Worm (Caenorhabditis elegans) whole organism, late embryonic: ENCODE measurements around the gene K01D12.1.

Source experiments
- C08G9.2 ChIP-seq: sonication (generic microtip); optimal IDR thresholded peaks from 2 replicates; lab custom pipeline; 2016; ENCODE audit warnings: mild to moderate bottlenecking, missing genetic modification characterization, moderate library complexity, missing compliant biosample characterization
- C38D4.7 ChIP-seq: fragments of 200-800 bp; sonication (Bioruptor generic); optimal IDR thresholded peaks from 2 replicates; lab custom pipeline; 2018; ENCODE audit warnings: mild to moderate bottlenecking, missing genetic modification characterization, moderate library complexity, missing compliant biosample characterization
- K02D7.2 ChIP-seq: sonication (generic microtip); optimal IDR thresholded peaks from 2 replicates; lab custom pipeline; 2017; ENCODE audit warnings: mild to moderate bottlenecking, missing genetic modification characterization, missing compliant biosample characterization
- K09A11.1 ChIP-seq: sonication (generic microtip); optimal IDR thresholded peaks from 2 replicates; lab custom pipeline; 2017; ENCODE audit warnings: antibody characterized with exemption, mild to moderate bottlenecking, missing genetic modification characterization, missing compliant biosample characterization; ENCODE audit not compliant: insufficient read depth
- Y22D7AL.16 ChIP-seq: sonication (generic microtip); optimal IDR thresholded peaks from 2 replicates; lab custom pipeline; 2016; ENCODE audit warnings: missing genetic modification characterization, missing compliant biosample characterization
- ama-1 ChIP-seq: fragments of 150-350 bp; optimal IDR thresholded peaks from 2 replicates; lab custom pipeline; 2014
- ceh-14 ChIP-seq: sonication (generic microtip); optimal IDR thresholded peaks from 2 replicates; lab custom pipeline; 2016; ENCODE audit warnings: missing genotype, missing genetic modification characterization, missing compliant biosample characterization
- ceh-2 ChIP-seq: sonication (generic microtip); optimal IDR thresholded peaks from 2 replicates; lab custom pipeline; 2016; ENCODE audit warnings: missing genotype, missing genetic modification characterization, missing compliant biosample characterization
- ceh-22 ChIP-seq: sonication (generic microtip); optimal IDR thresholded peaks from 2 replicates; lab custom pipeline; 2017; ENCODE audit warnings: missing biosample characterization, missing genetic modification characterization
- ceh-24 ChIP-seq: sonication (generic microtip); optimal IDR thresholded peaks from 2 replicates; lab custom pipeline; 2016; ENCODE audit warnings: mild to moderate bottlenecking, missing genetic modification characterization, missing compliant biosample characterization
- ceh-30 ChIP-seq: fragments of 150-350 bp; optimal IDR thresholded peaks from 2 replicates; lab custom pipeline; 2014; ENCODE audit warnings: missing biosample characterization, missing genetic modification characterization
- ceh-31 ChIP-seq: sonication (generic microtip); optimal IDR thresholded peaks from 2 replicates; lab custom pipeline; 2016; ENCODE audit warnings: missing genetic modification characterization, missing compliant biosample characterization
- ceh-34 ChIP-seq: sonication (generic microtip); optimal IDR thresholded peaks from 2 replicates; lab custom pipeline; 2016; ENCODE audit warnings: mild to moderate bottlenecking, missing genetic modification characterization, missing compliant biosample characterization
- ceh-9 ChIP-seq: sonication (generic microtip); optimal IDR thresholded peaks from 2 replicates; lab custom pipeline; 2016; ENCODE audit warnings: mild to moderate bottlenecking, missing genetic modification characterization, inconsistent platforms, missing compliant biosample characterization
- che-1 ChIP-seq: sonication (generic microtip); optimal IDR thresholded peaks from 2 replicates; lab custom pipeline; 2016; ENCODE audit warnings: mild to moderate bottlenecking, missing genetic modification characterization, missing compliant biosample characterization
- dve-1 ChIP-seq: sonication (generic microtip); optimal IDR thresholded peaks from 2 replicates; lab custom pipeline; 2017; ENCODE audit warnings: antibody characterized with exemption, mild to moderate bottlenecking, missing genetic modification characterization, missing compliant biosample characterization
- elt-4 ChIP-seq: sonication (generic microtip); optimal IDR thresholded peaks from 2 replicates; lab custom pipeline; 2016; ENCODE audit warnings: missing genetic modification characterization, missing compliant biosample characterization
- eyg-1 ChIP-seq: sonication (generic microtip); optimal IDR thresholded peaks from 2 replicates; lab custom pipeline; 2016; ENCODE audit warnings: missing genotype, missing genetic modification characterization, missing compliant biosample characterization
- fax-1 ChIP-seq: sonication (generic microtip); optimal IDR thresholded peaks from 2 replicates; lab custom pipeline; 2016; ENCODE audit warnings: missing genotype, missing genetic modification characterization, missing compliant biosample characterization
- gmeb-2 ChIP-seq: sonication (generic microtip); optimal IDR thresholded peaks from 2 replicates; lab custom pipeline; 2016; ENCODE audit warnings: missing genetic modification characterization, inconsistent platforms, missing compliant biosample characterization
- hlh-13 ChIP-seq: fragments of 200-800 bp; sonication (Bioruptor generic); optimal IDR thresholded peaks from 2 replicates; lab custom pipeline; 2018; ENCODE audit warnings: mild to moderate bottlenecking, missing genetic modification characterization, missing compliant biosample characterization
- hlh-15 ChIP-seq: sonication (generic microtip); optimal IDR thresholded peaks from 2 replicates; lab custom pipeline; 2016; ENCODE audit warnings: missing genetic modification characterization, missing compliant biosample characterization
- hlh-30 ChIP-seq: sonication (generic microtip); optimal IDR thresholded peaks from 2 replicates; lab custom pipeline; 2017; ENCODE audit warnings: antibody characterized with exemption, missing genetic modification characterization, missing compliant biosample characterization; ENCODE audit not compliant: insufficient read depth
- lim-6 ChIP-seq: sonication (generic microtip); optimal IDR thresholded peaks from 2 replicates; lab custom pipeline; 2016; ENCODE audit warnings: missing genetic modification characterization, missing compliant biosample characterization
- lin-11 ChIP-seq: fragments of 200-800 bp; sonication (Bioruptor generic); optimal IDR thresholded peaks from 2 replicates; lab custom pipeline; 2018; ENCODE audit warnings: mild to moderate bottlenecking, missing genetic modification characterization, missing compliant biosample characterization
- mec-3 ChIP-seq: sonication (generic microtip); optimal IDR thresholded peaks from 2 replicates; lab custom pipeline; 2016; ENCODE audit warnings: borderline replicate concordance, missing genetic modification characterization, missing compliant biosample characterization
- nhr-11 ChIP-seq: fragments of 150-350 bp; optimal IDR thresholded peaks from 2 replicates; lab custom pipeline; 2014; ENCODE audit warnings: missing biosample characterization, missing genetic modification characterization
- nhr-232 ChIP-seq: sonication (generic microtip); optimal IDR thresholded peaks from 2 replicates; lab custom pipeline; 2016; ENCODE audit warnings: missing genetic modification characterization, missing compliant biosample characterization
- odd-2 ChIP-seq: sonication (generic microtip); optimal IDR thresholded peaks from 2 replicates; lab custom pipeline; 2017; ENCODE audit warnings: antibody characterized with exemption, mild to moderate bottlenecking, missing genetic modification characterization, missing compliant biosample characterization
- pag-3 ChIP-seq: sonication (generic microtip); optimal IDR thresholded peaks from 2 replicates; lab custom pipeline; 2016; ENCODE audit warnings: missing compliant biosample characterization, missing genetic modification characterization, borderline replicate concordance
- pax-1 ChIP-seq: fragments of 150-350 bp; optimal IDR thresholded peaks from 2 replicates; lab custom pipeline; 2014; ENCODE audit warnings: missing biosample characterization, missing genetic modification characterization
- pha-4 ChIP-seq: fragments of 150-350 bp; optimal IDR thresholded peaks from 2 replicates; lab custom pipeline; 2018; ENCODE audit warnings: missing biosample characterization, missing genetic modification reagents, missing genetic modification characterization
- pros-1 ChIP-seq: fragments of 150-350 bp; optimal IDR thresholded peaks from 2 replicates; lab custom pipeline; 2014; ENCODE audit warnings: missing biosample characterization, missing genetic modification reagents, missing genetic modification characterization
- tbx-2 ChIP-seq: sonication (generic microtip); optimal IDR thresholded peaks from 2 replicates; lab custom pipeline; 2016; ENCODE audit warnings: missing genetic modification characterization, missing compliant biosample characterization
- ttx-3 ChIP-seq: sonication (generic microtip); optimal IDR thresholded peaks from 2 replicates; lab custom pipeline; 2016; ENCODE audit warnings: missing genetic modification reagents, missing genetic modification characterization, missing compliant biosample characterization
- unc-42 ChIP-seq: sonication (generic microtip); optimal IDR thresholded peaks from 2 replicates; lab custom pipeline; 2016; ENCODE audit warnings: missing genotype, missing genetic modification characterization, missing compliant biosample characterization
- unc-86 ChIP-seq: sonication (generic microtip); optimal IDR thresholded peaks from 2 replicates; lab custom pipeline; 2016; ENCODE audit warnings: missing genetic modification characterization, missing compliant biosample characterization
- ztf-16 ChIP-seq: sonication (generic microtip); optimal IDR thresholded peaks from 2 replicates; lab custom pipeline; 2017; ENCODE audit warnings: missing genetic modification characterization, missing compliant biosample characterization

Gene K01D12.1

DNA sequence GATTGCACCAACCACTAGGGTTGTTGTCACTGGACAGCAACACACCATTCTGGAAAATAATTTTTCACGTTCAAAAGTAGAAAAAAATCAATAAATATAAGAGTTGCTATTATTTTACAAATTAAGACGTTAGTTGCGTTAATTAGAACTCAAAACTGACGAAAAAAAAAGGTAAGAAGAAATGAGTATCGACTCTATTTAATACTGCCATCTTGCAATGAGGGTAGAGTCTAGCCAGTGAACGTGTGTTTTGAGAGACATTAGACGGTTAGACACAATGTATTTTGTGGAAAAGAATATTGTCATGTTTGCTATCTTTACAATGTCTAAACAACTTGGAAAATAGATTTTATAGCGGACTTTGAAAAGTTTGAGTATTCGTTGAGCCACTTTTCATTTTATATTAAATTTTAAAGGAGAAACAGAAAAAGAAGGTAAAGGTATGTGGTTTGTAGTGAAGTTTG, 36.3 kb downstream of the K01D12.1 start, which contains the start of gene cdr-6:
Gene cdr-6, minus strand, starts transcription at position 51 of the 464 bp plus-strand sequence.
- TF ChIP-seq ama-1 (lab: Kevin White, UChicago) (no peak), pros-1 (tag; lab: Kevin White, UChicago) (no peak), ceh-31 (no peak), ztf-16 (tag; lab: Kevin White, UChicago) (no peak), nhr-11 (tag; lab: Kevin White, UChicago) (no peak), hlh-13 (no peak)

DNA sequence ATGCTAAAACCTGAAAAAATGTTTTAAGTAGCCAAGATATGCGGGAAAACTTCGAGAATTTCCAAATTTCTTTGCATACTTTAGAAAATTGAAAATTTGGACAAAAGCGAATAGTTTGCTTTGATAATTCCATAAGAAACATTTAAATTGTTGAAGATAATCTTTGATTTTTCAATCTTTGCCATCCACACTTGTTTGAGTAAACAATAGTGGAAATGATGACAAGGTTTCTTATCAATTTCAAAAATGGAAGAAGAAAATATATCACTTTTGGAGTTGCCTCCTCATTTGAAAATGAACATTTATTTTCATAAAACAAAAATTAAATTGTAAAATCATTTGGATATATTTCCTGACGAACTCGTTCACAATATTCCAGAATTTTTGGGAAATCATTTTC, 37.0 kb downstream of the K01D12.1 start:
- TF ChIP-seq ceh-2 (tag; lab: Kevin White, UChicago) (no peak), eyg-1 (no peak), ceh-9 (tag; lab: Kevin White, UChicago) (no peak), lim-6 (no peak), nhr-232 (tag; lab: Kevin White, UChicago) (no peak), unc-86 (tag; lab: Kevin White, UChicago) (no peak), odd-2 (tag; lab: Kevin White, UChicago) (no peak), K09A11.1 (no peak), ceh-34 (no peak), pag-3 (tag; lab: Kevin White, UChicago) (no peak), C38D4.7 (GFP tag; lab: Kevin White, UChicago) (no peak), tbx-2 (tag; lab: Kevin White, UChicago) (no peak), ceh-30 (tag; lab: Kevin White, UChicago) (no peak), hlh-30 (tag; lab: Kevin White, UChicago) (no peak), pax-1 (no peak)

DNA sequence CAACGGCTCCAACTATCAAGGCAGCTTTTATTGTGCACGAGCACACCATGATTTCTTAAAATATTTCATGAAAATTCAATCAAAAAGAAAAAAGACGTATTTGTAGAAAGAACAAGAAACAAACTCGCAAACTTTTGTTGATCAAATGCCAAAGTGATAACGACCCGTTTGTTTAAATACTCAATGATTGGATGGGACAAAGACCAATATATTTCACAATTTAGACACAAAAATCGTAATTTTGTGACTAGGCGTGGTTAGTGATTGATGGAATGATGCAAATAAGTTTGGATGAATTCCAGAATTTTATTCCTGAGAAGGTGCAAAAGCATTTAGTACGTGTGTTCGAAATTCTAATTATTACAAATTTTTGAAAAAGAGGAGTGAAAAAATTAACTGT, 38.3 kb downstream of the K01D12.1 start, which contains the start of gene cdr-2:
Gene cdr-2, minus strand, starts transcription at position 54 of the 400 bp plus-strand sequence.
- TF ChIP-seq fax-1 (tag; lab: Kevin White, UChicago) = no peak
- TF ChIP-seq hlh-13 = no peak
- TF ChIP-seq lin-11 = no peak

DNA sequence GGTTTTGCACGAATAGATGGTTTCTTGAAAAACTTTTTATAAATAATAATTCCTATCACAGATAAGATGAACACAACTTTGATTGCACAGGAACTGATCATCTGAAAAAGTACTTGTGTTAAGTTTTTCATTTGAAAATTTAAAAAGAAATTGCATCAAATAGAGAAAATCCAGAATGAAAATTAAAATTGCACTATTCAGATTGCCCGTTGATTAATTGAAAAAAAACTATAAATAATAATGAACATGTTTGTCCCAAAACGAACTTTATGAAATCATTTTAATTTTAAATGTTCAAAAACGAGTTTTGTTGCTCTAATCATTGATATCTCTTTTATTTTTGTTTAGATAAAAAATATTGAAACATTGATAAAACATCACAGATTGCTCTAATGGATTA, 39.9 kb downstream of the K01D12.1 start, which contains the start of gene cdr-3:
Gene cdr-3, minus strand, starts transcription at position 101 of the 400 bp plus-strand sequence.
- no peak for TF ChIP-seq pag-3 (tag; lab: Kevin White, UChicago)
- TF ChIP-seq elt-4 (tag; lab: Kevin White, UChicago) = no peak
- TF ChIP-seq gmeb-2 (tag; lab: Kevin White, UChicago) = no peak
- TF ChIP-seq nhr-232 (tag; lab: Kevin White, UChicago) = no peak
- no peak for TF ChIP-seq ceh-31
- TF ChIP-seq pha-4 (tag; lab: Kevin White, UChicago) = no peak
- no peak for TF ChIP-seq mec-3 (tag; lab: Kevin White, UChicago)
- TF ChIP-seq unc-42 = no peak
- TF ChIP-seq ceh-2 (tag; lab: Kevin White, UChicago) = no peak

DNA sequence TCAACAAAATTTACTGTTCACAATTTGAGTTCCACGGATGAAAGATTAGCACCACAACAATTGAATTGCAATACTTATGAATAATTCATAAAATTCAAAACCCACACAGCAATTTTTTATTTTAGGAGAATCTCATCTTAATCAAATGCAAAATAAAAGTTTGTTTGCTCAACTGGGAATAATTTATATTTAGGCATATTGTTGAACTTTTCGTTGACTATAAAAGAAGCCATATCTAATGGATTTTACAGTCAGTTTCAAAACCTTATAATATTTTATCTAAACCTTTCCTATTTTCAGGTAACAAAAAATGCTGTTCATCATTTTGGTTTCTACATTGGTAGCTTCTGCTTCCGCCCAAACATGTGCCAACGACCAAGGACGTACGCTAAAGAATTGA, 40.9 kb downstream of the K01D12.1 start, which contains the start of gene C54D10.3:
Gene C54D10.3, plus strand, starts transcription at position 301 of the 400 bp plus-strand sequence.
- TF ChIP-seq ttx-3 (tag; lab: Kevin White, UChicago) = no peak
- no peak for TF ChIP-seq nhr-232 (tag; lab: Kevin White, UChicago)
- TF ChIP-seq ceh-34 = no peak
- no peak for TF ChIP-seq ceh-22 (tag; lab: Kevin White, UChicago)
- no peak for TF ChIP-seq Y22D7AL.16 (tag; lab: Kevin White, UChicago)

DNA sequence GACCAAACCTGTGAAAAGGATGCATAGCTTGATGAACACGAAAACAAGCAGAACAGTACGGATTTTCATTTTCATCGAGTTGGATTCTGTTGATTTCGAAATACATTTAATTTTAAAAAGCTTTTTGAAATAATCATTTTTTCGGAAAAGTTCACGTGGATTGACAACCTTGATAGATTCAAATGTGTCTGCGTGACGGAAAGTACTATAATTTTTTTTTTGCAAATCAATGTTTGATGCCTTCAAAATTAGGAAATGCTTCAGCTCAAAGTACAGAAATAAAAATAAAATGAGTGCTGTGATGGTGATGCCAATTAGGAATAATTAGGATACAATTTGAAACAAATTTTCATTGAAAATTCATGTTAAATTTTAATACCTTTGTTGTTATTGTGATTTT, 43.5 kb downstream of the K01D12.1 start, which contains the start of gene C54D10.4:
Gene C54D10.4, minus strand, starts transcription at position 101 of the 400 bp plus-strand sequence.
- TF ChIP-seq K02D7.2 (no peak), ceh-24 (tag; lab: Kevin White, UChicago) (no peak), nhr-11 (tag; lab: Kevin White, UChicago) (no peak), ceh-31 (no peak), ceh-14 (no peak), hlh-15 (tag; lab: Kevin White, UChicago) (no peak), C08G9.2 (tag; lab: Kevin White, UChicago) (no peak), dve-1 (tag; lab: Kevin White, UChicago) (no peak), pha-4 (tag; lab: Kevin White, UChicago) (no peak), gmeb-2 (tag; lab: Kevin White, UChicago) (no peak), odd-2 (tag; lab: Kevin White, UChicago) (no peak), Y22D7AL.16 (tag; lab: Kevin White, UChicago) (no peak), che-1 (no peak)
